Worm (Caenorhabditis elegans) whole organism, mixed stage, embryonic: Measurements from ENCODE around the gene F19H6.6.

Experiments used
- bed-3 ChIP-seq: fragments of 200-800 bp; sonication (Bioruptor generic); optimal IDR thresholded peaks from 3 replicates; lab custom pipeline; 2018; ENCODE audit warnings: mild to moderate bottlenecking, missing genetic modification characterization, moderate library complexity, missing compliant biosample characterization
- blmp-1 ChIP-seq: fragments of 150-350 bp; optimal IDR thresholded peaks from 2 replicates; lab custom pipeline; 2014; ENCODE audit warnings: missing biosample characterization, missing genetic modification characterization
- ceh-39 ChIP-seq: fragments of 150-350 bp; optimal IDR thresholded peaks from 2 replicates; lab custom pipeline; 2014; ENCODE audit warnings: missing biosample characterization, missing genetic modification characterization
- ceh-43 ChIP-seq: fragments of 200-800 bp; sonication (Bioruptor generic); optimal IDR thresholded peaks from 2 replicates; lab custom pipeline; 2018; ENCODE audit warnings: mild to moderate bottlenecking, missing genetic modification characterization, moderate library complexity, missing compliant biosample characterization
- ceh-83 ChIP-seq: fragments of 200-800 bp; sonication (Bioruptor generic); optimal IDR thresholded peaks from 2 replicates; lab custom pipeline; 2018; ENCODE audit warnings: mild to moderate bottlenecking, missing genetic modification characterization, missing compliant biosample characterization
- ces-1 ChIP-seq: fragments of 150-350 bp; optimal IDR thresholded peaks from 2 replicates; lab custom pipeline; 2014; ENCODE audit warnings: missing biosample characterization, missing genetic modification reagents, missing genetic modification characterization
- cnd-1 ChIP-seq: fragments of 200-800 bp; sonication (Bioruptor generic); optimal IDR thresholded peaks from 2 replicates; lab custom pipeline; 2018; ENCODE audit warnings: mild to moderate bottlenecking, missing genetic modification characterization, missing compliant biosample characterization
- elt-1 ChIP-seq: sonication (generic microtip); optimal IDR thresholded peaks from 2 replicates; lab custom pipeline; 2017; ENCODE audit warnings: missing genetic modification characterization, mild to moderate bottlenecking, missing compliant biosample characterization, antibody characterized with exemption, moderate library complexity, borderline replicate concordance; ENCODE audit not compliant: insufficient read depth
- elt-3 ChIP-seq: fragments of 150-350 bp; optimal IDR thresholded peaks from 2 replicates; lab custom pipeline; 2014; ENCODE audit warnings: missing biosample characterization, missing genetic modification characterization
- flh-1 ChIP-seq: fragments of 200-800 bp; sonication (Bioruptor generic); optimal IDR thresholded peaks from 2 replicates; lab custom pipeline; 2018; ENCODE audit warnings: mild to moderate bottlenecking, missing genetic modification characterization, moderate library complexity, missing compliant biosample characterization
- hlh-1 ChIP-seq: fragments of 150-350 bp; optimal IDR thresholded peaks from 2 replicates; lab custom pipeline; 2014; ENCODE audit warnings: missing biosample characterization, missing genetic modification reagents, missing genetic modification characterization
- mab-5 ChIP-seq: fragments of 150-350 bp; optimal IDR thresholded peaks from 2 replicates; lab custom pipeline; 2014; ENCODE audit warnings: missing biosample characterization, missing genetic modification characterization
- mep-1 ChIP-seq: fragments of 150-350 bp; optimal IDR thresholded peaks from 2 replicates; lab custom pipeline; 2017; ENCODE audit warnings: missing biosample characterization, missing genetic modification reagents, missing genetic modification characterization, inconsistent platforms
- mls-2 ChIP-seq: sonication (generic microtip); optimal IDR thresholded peaks from 2 replicates; lab custom pipeline; 2016; ENCODE audit warnings: mild to moderate bottlenecking, missing genetic modification characterization, moderate library complexity, missing compliant biosample characterization
- nhr-12 ChIP-seq: fragments of 150-350 bp; optimal IDR thresholded peaks from 2 replicates; lab custom pipeline; 2014; ENCODE audit warnings: missing biosample characterization, missing genetic modification characterization
- nhr-2 ChIP-seq: fragments of 150-350 bp; optimal IDR thresholded peaks from 2 replicates; lab custom pipeline; 2014; ENCODE audit warnings: missing biosample characterization, missing genetic modification characterization
- nhr-237 ChIP-seq: fragments of 150-350 bp; optimal IDR thresholded peaks from 2 replicates; lab custom pipeline; 2014; ENCODE audit warnings: missing biosample characterization, missing genetic modification characterization
- nhr-28 ChIP-seq: fragments of 150-350 bp; optimal IDR thresholded peaks from 2 replicates; lab custom pipeline; 2014; ENCODE audit warnings: missing biosample characterization, missing genetic modification characterization
- nhr-76 ChIP-seq: sonication (generic microtip); optimal IDR thresholded peaks from 2 replicates; lab custom pipeline; 2017; ENCODE audit warnings: missing biosample characterization, missing genetic modification characterization
- pha-4 ChIP-seq: fragments of 150-350 bp; optimal IDR thresholded peaks from 2 replicates; lab custom pipeline; 2018; ENCODE audit warnings: missing biosample characterization, missing genetic modification reagents, missing genetic modification characterization
- sem-2 ChIP-seq: fragments of 200-800 bp; sonication (Bioruptor generic); optimal IDR thresholded peaks from 2 replicates; lab custom pipeline; 2018; ENCODE audit warnings: mild to moderate bottlenecking, missing genetic modification characterization, missing compliant biosample characterization
- snpc-4 ChIP-seq: fragments of 150-350 bp; optimal IDR thresholded peaks from 2 replicates; lab custom pipeline; 2014; ENCODE audit warnings: missing biosample characterization, missing genetic modification characterization
- sptf-1 ChIP-seq: sonication (generic microtip); optimal IDR thresholded peaks from 2 replicates; lab custom pipeline; 2017; ENCODE audit warnings: mild to moderate bottlenecking, missing genetic modification characterization, moderate library complexity, missing compliant biosample characterization
- tbx-8 ChIP-seq: fragments of 200-800 bp; sonication (Bioruptor generic); optimal IDR thresholded peaks from 2 replicates; lab custom pipeline; 2018; ENCODE audit warnings: mild to moderate bottlenecking, missing genetic modification characterization, moderate library complexity, missing compliant biosample characterization
- unc-120 ChIP-seq: sonication (generic microtip); optimal IDR thresholded peaks from 2 replicates; lab custom pipeline; 2017; ENCODE audit warnings: missing genetic modification characterization, missing compliant biosample characterization; ENCODE audit not compliant: poor library complexity, severe bottlenecking
- unc-39 ChIP-seq: fragments of 150-350 bp; optimal IDR thresholded peaks from 2 replicates; lab custom pipeline; 2014; ENCODE audit warnings: missing biosample characterization, missing genetic modification characterization
- unc-62 ChIP-seq: fragments of 150-350 bp; optimal IDR thresholded peaks from 2 replicates; lab custom pipeline; 2014; ENCODE audit warnings: missing biosample characterization, missing genetic modification reagents, missing genetic modification characterization
- zip-8 ChIP-seq: fragments of 150-350 bp; optimal IDR thresholded peaks from 2 replicates; lab custom pipeline; 2014; ENCODE audit warnings: missing biosample characterization, missing genetic modification characterization
- ztf-11 ChIP-seq: fragments of 150-350 bp; optimal IDR thresholded peaks from 2 replicates; lab custom pipeline; 2014; ENCODE audit warnings: missing biosample characterization, missing genetic modification characterization

F19H6.6 gene

ce11 chrX:12360444-12360843, at the start of gene F19H6.6, which contains the start of gene nspc-15:
F19H6.6 (plus strand) TSS chrX:12360827.
nspc-15 (plus strand) TSS chrX:12360744.
- no peak for TF ChIP-seq nhr-237 (tag; lab: Kevin White, UChicago)
- TF ChIP-seq unc-120 (tag; lab: Kevin White, UChicago): no peak
- no peak for TF ChIP-seq ceh-83 (GFP tag; lab: Kevin White, UChicago)
- no peak for TF ChIP-seq mep-1 (tag; lab: Kevin White, UChicago)
- TF ChIP-seq sptf-1 (tag; lab: Kevin White, UChicago): no peak
- TF ChIP-seq unc-62 (GFP tag; lab: Kevin White, UChicago): no peak
- no peak for TF ChIP-seq sem-2 (GFP tag; lab: Kevin White, UChicago)
- TF ChIP-seq nhr-12 (tag; lab: Kevin White, UChicago): no peak
- no peak for TF ChIP-seq nhr-76 (tag; lab: Kevin White, UChicago)
- no peak for TF ChIP-seq pha-4
- TF ChIP-seq ceh-43 (GFP tag; lab: Kevin White, UChicago): no peak
- TF ChIP-seq flh-1 (GFP tag; lab: Kevin White, UChicago): no peak
- no peak for TF ChIP-seq hlh-1
- no peak for TF ChIP-seq ceh-39 (tag; lab: Kevin White, UChicago)

ce11 chrX:12313779-12314178, 46.8 kb upstream of the F19H6.6 start:
- TF ChIP-seq pha-4 (no peak), hlh-1 (no peak), mep-1 (tag; lab: Kevin White, UChicago) (no peak), mab-5 (tag; lab: Kevin White, UChicago) (no peak), bed-3 (GFP tag; lab: Kevin White, UChicago) (no peak), flh-1 (GFP tag; lab: Kevin White, UChicago) (no peak), ztf-11 (tag; lab: Kevin White, UChicago) (no peak), ces-1 (GFP tag; lab: Kevin White, UChicago) (no peak), mls-2 (tag; lab: Kevin White, UChicago) (no peak), ceh-83 (GFP tag; lab: Kevin White, UChicago) (no peak), unc-39 (tag; lab: Kevin White, UChicago) (no peak), unc-120 (tag; lab: Kevin White, UChicago) (no peak), ceh-43 (GFP tag; lab: Kevin White, UChicago) (no peak), blmp-1 (tag; lab: Kevin White, UChicago) (no peak), elt-3 (tag; lab: Kevin White, UChicago) (no peak)

ce11 chrX:12314395-12314794, 46.2 kb upstream of the F19H6.6 start:
- TF ChIP-seq mep-1 (tag; lab: Kevin White, UChicago) (no peak), snpc-4 (tag; lab: Kevin White, UChicago) (no peak), nhr-237 (tag; lab: Kevin White, UChicago) (no peak), nhr-76 (tag; lab: Kevin White, UChicago) (no peak), ceh-43 (GFP tag; lab: Kevin White, UChicago) (no peak), flh-1 (GFP tag; lab: Kevin White, UChicago) (no peak), elt-1 (tag; lab: Kevin White, UChicago) (no peak), unc-39 (tag; lab: Kevin White, UChicago) (no peak)

- no peak for TF ChIP-seq nhr-76 (tag; lab: Kevin White, UChicago)
- no peak for TF ChIP-seq flh-1 (GFP tag; lab: Kevin White, UChicago)
- TF ChIP-seq elt-3 (tag; lab: Kevin White, UChicago): no peak
- no peak for TF ChIP-seq mls-2 (tag; lab: Kevin White, UChicago)
- TF ChIP-seq unc-39 (tag; lab: Kevin White, UChicago): no peak
- TF ChIP-seq mep-1 (tag; lab: Kevin White, UChicago): no peak
- no peak for TF ChIP-seq elt-1 (tag; lab: Kevin White, UChicago)
- TF ChIP-seq nhr-12 (tag; lab: Kevin White, UChicago): no peak
- TF ChIP-seq snpc-4 (tag; lab: Kevin White, UChicago): no peak
- no peak for TF ChIP-seq tbx-8 (GFP tag; lab: Kevin White, UChicago)
- no peak for TF ChIP-seq bed-3 (GFP tag; lab: Kevin White, UChicago)
- TF ChIP-seq zip-8 (tag; lab: Kevin White, UChicago): no peak
Measured at ce11 chrX:12315268-12315667, 45.4 kb upstream of the F19H6.6 start, which contains the start of gene xtr-2. xtr-2 (plus strand) TSS chrX:12315568.

ce11 chrX:12317560-12317959, 43.1 kb upstream of the F19H6.6 start:
- TF ChIP-seq nhr-28 (no peak), nhr-2 (tag; lab: Kevin White, UChicago) (no peak), sptf-1 (tag; lab: Kevin White, UChicago) (no peak), bed-3 (GFP tag; lab: Kevin White, UChicago) (no peak), tbx-8 (GFP tag; lab: Kevin White, UChicago) (no peak), cnd-1 (tag; lab: Kevin White, UChicago) (no peak), ceh-83 (GFP tag; lab: Kevin White, UChicago) (no peak), ceh-43 (GFP tag; lab: Kevin White, UChicago) (no peak), mab-5 (tag; lab: Kevin White, UChicago) (no peak), flh-1 (GFP tag; lab: Kevin White, UChicago) (no peak)
- TF ChIP-seq, all 35 proteins: peak for 0
